Worm (Caenorhabditis elegans): ENCODE data around the gene tag-314.

- TF ChIP-seq hpl-2 (GFP tag; optimal IDR thresholded peaks at IDR 0.05) (no peak), efl-1 (optimal IDR thresholded peaks at IDR 0.05) (peak; percentile 62 to 78), efl-1 (GFP tag; optimal IDR thresholded peaks at IDR 0.05 in 1 of 2) (peak; percentile 22 to 72), elt-3 (tag; optimal IDR thresholded peaks at IDR 0.05) (no peak), ceh-63 (GFP tag; optimal IDR thresholded peaks at IDR 0.05) (no peak), rnt-1 (tag; optimal IDR thresholded peaks at IDR 0.05) (peak; percentile 78), ztf-4 (tag; optimal IDR thresholded peaks at IDR 0.05) (no peak)
These were observed 12.9 kb upstream of the tag-314 start, which contains the start of gene pap-1 for ce11 chrV:10441135-10442024.

All from whole organism, L1 larva.